Fruit fly (Drosophila melanogaster): ENCODE measurements around the gene CG43074.
A peak's percentile ranks its signal among the peaks of the same experiment; 100 is the strongest.

Gene CG43074

dm6 chr3L:3485088-3485710 lies 746 bp upstream of the CG43074 start (continued):
- peak; percentile 49; the same call in 2 of the 3 replicates for TF ChIP-seq eg (GFP tag; IDR thresholded peaks at IDR 0.05)
- TF ChIP-seq CG34406 (GFP tag; optimal IDR thresholded peaks at IDR 0.05), result peak; percentile 14
- no peak for TF ChIP-seq CG6808 (GFP tag; optimal IDR thresholded peaks at IDR 0.05)
- no peak for TF ChIP-seq CG11294 (GFP tag; IDR thresholded peaks at IDR 0.05)
- no peak for TF ChIP-seq CG31627 (GFP tag; optimal IDR thresholded peaks at IDR 0.05)
- no peak for TF ChIP-seq CG11762 (GFP tag; optimal IDR thresholded peaks at IDR 0.05; ENCODE audit: insufficient read depth)
- no peak for TF ChIP-seq CG16779 (tag; optimal IDR thresholded peaks at IDR 0.05)
- TF ChIP-seq ss (GFP tag; optimal IDR thresholded peaks at IDR 0.05), result peak in 1 of 2 experiments; percentile 4
- TF ChIP-seq CG15336 (GFP tag; IDR thresholded peaks at IDR 0.05), result no peak
- TF ChIP-seq pdm3 (GFP tag; optimal IDR thresholded peaks at IDR 0.05), result peak; percentile 0

dm6 chr3L:3479551-3479950 lies 4.9 kb downstream of the CG43074 start:
- TF ChIP-seq esn (GFP tag; optimal IDR thresholded peaks at IDR 0.05), result no peak
- TF ChIP-seq CG7368 (GFP tag; optimal IDR thresholded peaks at IDR 0.05), result no peak
- no peak for TF ChIP-seq Sox102F (GFP tag; optimal IDR thresholded peaks at IDR 0.05)
- no peak for TF ChIP-seq Gug (GFP tag; IDR thresholded peaks at IDR 0.05)
- no peak for TF ChIP-seq net (GFP tag; optimal IDR thresholded peaks at IDR 0.05)
- TF ChIP-seq CG6163 (GFP tag; IDR thresholded peaks at IDR 0.05), result 0 out of 3 replicates have a peak, but pooled peaks have one; percentile 29
- TF ChIP-seq CG6854 (GFP tag; optimal IDR thresholded peaks at IDR 0.05), result no peak
- TF ChIP-seq CG8632 (GFP tag; optimal IDR thresholded peaks at IDR 0.05), result no peak
- TF ChIP-seq CG3919 (GFP tag; optimal IDR thresholded peaks at IDR 0.05), result no peak
- TF ChIP-seq Lpt (GFP tag; optimal IDR thresholded peaks at IDR 0.05), result no peak
- 0 out of 3 replicates have a peak, but pooled peaks have one; percentile 9 for TF ChIP-seq eg (GFP tag; IDR thresholded peaks at IDR 0.05)
- TF ChIP-seq Ets21C (GFP tag; optimal IDR thresholded peaks at IDR 0.05), result no peak
- no peak for TF ChIP-seq CG15336 (GFP tag; IDR thresholded peaks at IDR 0.05)
- no peak for TF ChIP-seq Smox (GFP tag; optimal IDR thresholded peaks at IDR 0.05)
- peak; percentile 2 for TF ChIP-seq CG31627 (GFP tag; optimal IDR thresholded peaks at IDR 0.05)
- TF ChIP-seq CG10631 (GFP tag; optimal IDR thresholded peaks at IDR 0.05), result no peak
- TF ChIP-seq salr (GFP tag; optimal IDR thresholded peaks at IDR 0.05), result no peak
- no peak for TF ChIP-seq lz (GFP tag; optimal IDR thresholded peaks at IDR 0.05)
- TF ChIP-seq pdm3 (GFP tag; optimal IDR thresholded peaks at IDR 0.05), result no peak
- TF ChIP-seq CG11762 (GFP tag; optimal IDR thresholded peaks at IDR 0.05; ENCODE audit: insufficient read depth), result no peak
- no peak for TF ChIP-seq CG3032 (tag; optimal IDR thresholded peaks at IDR 0.05)
- TF ChIP-seq topi (GFP tag; optimal IDR thresholded peaks at IDR 0.05), result no peak
- TF ChIP-seq Blimp-1 (GFP tag; optimal IDR thresholded peaks at IDR 0.05), result no peak
- no peak for TF ChIP-seq Ets96B (tag; optimal IDR thresholded peaks at IDR 0.05)
- TF ChIP-seq Eip78C (GFP tag), result peak; percentile 50
- peak; percentile 3 for TF ChIP-seq Met (GFP tag; optimal IDR thresholded peaks at IDR 0.05)
- TF ChIP-seq cyc (GFP tag; optimal IDR thresholded peaks at IDR 0.05), result peak; percentile 5
- no peak for TF ChIP-seq CG16779 (tag; optimal IDR thresholded peaks at IDR 0.05)
- TF ChIP-seq dsx (GFP tag; optimal IDR thresholded peaks at IDR 0.05; ENCODE audit: poor library complexity, severe bottlenecking), result no peak
- peak; percentile 8 for TF ChIP-seq Hr39 (GFP tag; optimal IDR thresholded peaks at IDR 0.05)
- TF ChIP-seq CG9139 (GFP tag; optimal IDR thresholded peaks at IDR 0.05), result no peak
- no peak for TF ChIP-seq OdsH (GFP tag; optimal IDR thresholded peaks at IDR 0.05)
- no peak for TF ChIP-seq CG6276 (GFP tag; optimal IDR thresholded peaks at IDR 0.05)
- TF ChIP-seq CG11902 (GFP tag; optimal IDR thresholded peaks at IDR 0.05), result no peak
- no peak for TF ChIP-seq vri (GFP tag; optimal IDR thresholded peaks at IDR 0.05)
- TF ChIP-seq Sox15 (GFP tag; optimal IDR thresholded peaks at IDR 0.05), result no peak
- TF ChIP-seq Eip75B (GFP tag; optimal IDR thresholded peaks at IDR 0.05), result no peak
- no peak for TF ChIP-seq fkh (GFP tag; optimal IDR thresholded peaks at IDR 0.05)
- TF ChIP-seq CG6808 (GFP tag; optimal IDR thresholded peaks at IDR 0.05), result no peak
- TF ChIP-seq acj6 (GFP tag; optimal IDR thresholded peaks at IDR 0.05), result no peak
- no peak for TF ChIP-seq Eip93F (GFP tag; optimal IDR thresholded peaks at IDR 0.05)
- TF ChIP-seq CG11294 (GFP tag; IDR thresholded peaks at IDR 0.05), result no peak
- TF ChIP-seq CG32006 (GFP tag; optimal IDR thresholded peaks at IDR 0.05), result peak; percentile 11
- TF ChIP-seq Hr4 (GFP tag; optimal IDR thresholded peaks at IDR 0.05), result no peak
- no peak for TF ChIP-seq fd59A (GFP tag; optimal IDR thresholded peaks at IDR 0.05)
